Fruit fly (Drosophila melanogaster): ENCODE results near the gene Surf4.

The Surf4 gene

DNA sequence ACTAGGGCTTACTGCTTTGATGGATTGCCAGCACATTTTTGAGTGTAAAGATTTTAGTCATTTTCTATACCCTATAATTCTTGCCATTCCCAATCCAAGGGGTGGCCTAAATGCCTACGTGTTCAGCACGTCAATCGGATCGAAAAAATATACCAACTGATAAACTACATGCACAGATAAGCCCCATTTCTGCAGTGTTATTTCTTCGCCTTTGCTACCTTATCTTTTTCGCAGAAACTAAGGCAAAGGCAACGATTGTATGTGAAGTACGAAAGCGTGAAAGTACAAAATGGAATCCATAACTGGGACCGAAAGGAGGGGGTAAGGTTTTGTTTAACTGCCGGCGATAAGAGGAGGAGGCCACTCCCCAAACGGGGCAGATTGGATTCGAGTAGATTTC, 48.1 kb downstream of the Surf4 start (continued):
- no peak for TF ChIP-seq bbx (GFP tag; IDR thresholded peaks at IDR 0.05; ENCODE audit: partially characterized antibody)
- peak; percentile 17 for TF ChIP-seq D19B (GFP tag; optimal IDR thresholded peaks at IDR 0.05)
- no peak for TF ChIP-seq CG31388 (GFP tag; optimal IDR thresholded peaks at IDR 0.05)
- TF ChIP-seq CG4617 (GFP tag; optimal IDR thresholded peaks at IDR 0.05; ENCODE audit: borderline replicate concordance): no peak
- peak; percentile 46 for TF ChIP-seq lab (GFP tag; optimal IDR thresholded peaks at IDR 0.05)
- no peak for TF ChIP-seq CG9876 (GFP tag; optimal IDR thresholded peaks at IDR 0.05)
- no peak for TF ChIP-seq CG3281 (GFP tag; optimal IDR thresholded peaks at IDR 0.05)
- TF ChIP-seq CG13775 (GFP tag; optimal IDR thresholded peaks at IDR 0.05): no peak
- TF ChIP-seq TFAM (GFP tag; optimal IDR thresholded peaks at IDR 0.05): no peak
- no peak for TF ChIP-seq CG14667 (GFP tag; IDR thresholded peaks at IDR 0.05)
- no peak for TF ChIP-seq Sox100B (GFP tag; optimal IDR thresholded peaks at IDR 0.05)
- TF ChIP-seq CG13424 (tag; optimal IDR thresholded peaks at IDR 0.05): no peak
- TF ChIP-seq mld (GFP tag; IDR thresholded peaks at IDR 0.05; ENCODE audit: partially characterized antibody): no peak
- no peak for TF ChIP-seq knrl (GFP tag; IDR thresholded peaks at IDR 0.05; ENCODE audit: partially characterized antibody)
- no peak for TF ChIP-seq ftz-f1 (GFP tag; optimal IDR thresholded peaks at IDR 0.05)
- peak; percentile 15 for TF ChIP-seq mirr (GFP tag; optimal IDR thresholded peaks at IDR 0.05)
- no peak for TF ChIP-seq tgo (GFP tag; IDR thresholded peaks at IDR 0.05)
- TF ChIP-seq sr (GFP tag; IDR thresholded peaks at IDR 0.05): no peak
- TF ChIP-seq CG13624 (GFP tag; optimal IDR thresholded peaks at IDR 0.05): no peak
- no peak for TF ChIP-seq cg (GFP tag; optimal IDR thresholded peaks at IDR 0.05)
- no peak for TF ChIP-seq en (GFP tag; optimal IDR thresholded peaks at IDR 0.05)
- peak; percentile 13 for TF ChIP-seq Fer1 (GFP tag; optimal IDR thresholded peaks at IDR 0.05)
- TF ChIP-seq NC2β (GFP tag; optimal IDR thresholded peaks at IDR 0.05): no peak
- TF ChIP-seq Dip3 (GFP tag; optimal IDR thresholded peaks at IDR 0.05): no peak
- TF ChIP-seq Blimp-1 (GFP tag; optimal IDR thresholded peaks at IDR 0.05): no peak
- no peak for TF ChIP-seq Gug (GFP tag; IDR thresholded peaks at IDR 0.05)
- no peak for TF ChIP-seq Meics (GFP tag; optimal IDR thresholded peaks at IDR 0.05)
- peak; percentile 67 for TF ChIP-seq exex (tag; optimal IDR thresholded peaks at IDR 0.05)
- TF ChIP-seq lilli (GFP tag; optimal IDR thresholded peaks at IDR 0.05): no peak
- TF ChIP-seq CG7839 (tag; optimal IDR thresholded peaks at IDR 0.05): no peak
- no peak for TF ChIP-seq CG32772 (GFP tag; IDR thresholded peaks at IDR 0.05)
- TF ChIP-seq Camta (GFP tag; optimal IDR thresholded peaks at IDR 0.05): no peak
- peak; percentile 5; the same call in 1 of the 2 replicates for TF ChIP-seq CG32532 (GFP tag; IDR thresholded peaks at IDR 0.05)
- no peak for TF ChIP-seq Sox102F (GFP tag; optimal IDR thresholded peaks at IDR 0.05)
- TF ChIP-seq insv (GFP tag; optimal IDR thresholded peaks at IDR 0.05): no peak
- TF ChIP-seq CG17612 (GFP tag; IDR thresholded peaks at IDR 0.05): no peak
- TF ChIP-seq tin (GFP tag; optimal IDR thresholded peaks at IDR 0.05): no peak
- no peak for TF ChIP-seq CG7963 (GFP tag; IDR thresholded peaks at IDR 0.05; ENCODE audit: partially characterized antibody)
- TF ChIP-seq tna (GFP tag; IDR thresholded peaks at IDR 0.05; ENCODE audit: partially characterized antibody): no peak
- no peak for TF ChIP-seq Usf (GFP tag; optimal IDR thresholded peaks at IDR 0.05)
- peak; percentile 44 for TF ChIP-seq CG34376 (GFP tag; optimal IDR thresholded peaks at IDR 0.05)
- no peak for TF ChIP-seq CG3163 (GFP tag; optimal IDR thresholded peaks at IDR 0.05)
- TF ChIP-seq GATAe (GFP tag; conservative IDR thresholded peaks at IDR 0.05): peak; percentile 42; the same call in 1 of the 2 replicates
- TF ChIP-seq CG6175 (GFP tag; IDR thresholded peaks at IDR 0.05): no peak
- no peak for TF ChIP-seq zf30C (GFP tag; optimal IDR thresholded peaks at IDR 0.05)
- TF ChIP-seq chif (GFP tag; optimal IDR thresholded peaks at IDR 0.05): no peak
- TF ChIP-seq CG3838 (GFP tag; optimal IDR thresholded peaks at IDR 0.05): no peak
- TF ChIP-seq slbo (GFP tag; IDR thresholded peaks at IDR 0.05): no peak
- no peak for TF ChIP-seq CG17802 (tag; optimal IDR thresholded peaks at IDR 0.05)
- TF ChIP-seq CG15011 (GFP tag; optimal IDR thresholded peaks at IDR 0.05): no peak
- no peak for TF ChIP-seq NK7.1 (GFP tag; optimal IDR thresholded peaks at IDR 0.05)
